Worm (Caenorhabditis elegans) whole organism, young adult: ENCODE data around the gene K11E4.6.

Source experiments
- B0019.2 ChIP-seq: fragments of 200-800 bp; sonication (Bioruptor generic); conservative IDR thresholded peaks from 2 replicates; pipeline ENCODE4 v1.3.6; 2022; ENCODE audit warnings: missing genetic modification reagents, missing genetic modification characterization, missing compliant biosample characterization
- F55B11.4 ChIP-seq: sonication (generic microtip); optimal IDR thresholded peaks from 2 replicates; lab custom pipeline; 2016; ENCODE audit warnings: missing compliant biosample characterization, missing genetic modification characterization, borderline replicate concordance; ENCODE audit not compliant: insufficient read depth
- Y95B8A.8 ChIP-seq: fragments of 200-800 bp; sonication (Bioruptor generic); IDR thresholded peaks from 2 replicates; pipeline ENCODE4 v1.3.6; 2022; ENCODE audit warnings: missing genetic modification reagents, missing genetic modification characterization, missing compliant biosample characterization
- cebp-1 ChIP-seq, 2 experiments: fragments of 200-800 bp in 1 of 2; sonication (Bioruptor generic) in 1 of 2; sonication (generic microtip) in 1 of 2; IDR thresholded peaks in 1 of 2; optimal IDR thresholded peaks in 1 of 2; 2 replicates each; pipeline versions ENCODE4 v1.3.6 to Lab custom; 2017 to 2022; ENCODE audit warnings: missing compliant biosample characterization in 2 of 2, missing genetic modification characterization in 2 of 2, mild to moderate bottlenecking in 1 of 2, missing genetic modification reagents in 1 of 2, moderate library complexity in 1 of 2
- nhr-120 ChIP-seq: fragments of 200-800 bp; sonication (Bioruptor generic); IDR thresholded peaks from 2 replicates; pipeline ENCODE4 v1.3.6; 2022; ENCODE audit warnings: missing genetic modification characterization, missing compliant biosample characterization
- rec-8 ChIP-seq, 2 experiments: sonication (generic microtip); optimal IDR thresholded peaks; 2 replicates each; lab custom pipeline; 2016; ENCODE audit warnings: mild to moderate bottlenecking in 2 of 2, missing genetic modification characterization in 2 of 2, missing genetic modification reagents in 2 of 2, missing genotype in 2 of 2, missing biosample characterization in 1 of 2, missing compliant biosample characterization in 1 of 2, moderate library complexity in 1 of 2
- snpc-3.4 ChIP-seq: sonication (generic microtip); optimal IDR thresholded peaks from 2 replicates; lab custom pipeline; 2017; ENCODE audit warnings: missing genetic modification characterization, mild to moderate bottlenecking, missing compliant biosample characterization, antibody characterized with exemption, moderate library complexity, missing genotype, missing genetic modification reagents
- unc-62 ChIP-seq: fragments of 150-350 bp; optimal IDR thresholded peaks from 2 replicates; lab custom pipeline; 2014; ENCODE audit warnings: missing biosample characterization, missing genetic modification reagents, missing genetic modification characterization
- xnd-1 ChIP-seq: sonication (generic microtip); optimal IDR thresholded peaks from 2 replicates; lab custom pipeline; 2016; ENCODE audit warnings: missing genotype, missing genetic modification reagents, missing genetic modification characterization, missing compliant biosample characterization

DNA sequence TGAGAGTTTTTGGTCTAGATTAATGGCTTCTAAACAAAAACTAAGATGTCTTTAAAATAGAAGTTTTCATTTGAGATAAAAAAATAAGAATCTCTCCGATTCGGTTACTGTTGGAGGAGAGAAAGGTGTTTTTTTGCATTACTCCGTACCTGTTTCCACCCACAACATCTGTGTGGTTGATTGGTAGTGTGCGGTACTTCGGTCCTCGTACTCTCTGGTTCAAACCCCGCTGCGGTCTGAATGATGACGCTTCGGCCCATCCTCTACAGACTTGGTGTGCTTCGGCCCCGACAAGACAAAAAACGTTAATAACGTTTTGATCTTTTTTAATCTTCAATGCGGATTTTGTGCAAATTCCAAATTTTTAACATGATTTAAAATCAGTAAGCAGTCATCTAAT lies 26.9 kb upstream of the K11E4.6 start:
- no peak for TF ChIP-seq xnd-1
- no peak for TF ChIP-seq F55B11.4 (tag; lab: Kevin White, UChicago)
- TF ChIP-seq cebp-1 (GFP tag; IDR thresholded peaks at IDR 0.05; lab: Robert Waterston, UW), result no peak
- TF ChIP-seq cebp-1 (tag; optimal IDR thresholded peaks at IDR 0.05; lab: Kevin White, UChicago), result no peak
- no peak for TF ChIP-seq B0019.2
- TF ChIP-seq Y95B8A.8, result no peak
- TF ChIP-seq snpc-3.4 (tag; lab: Kevin White, UChicago), result no peak
- no peak for TF ChIP-seq unc-62
- TF ChIP-seq rec-8 (tag; optimal IDR thresholded peaks at IDR 0.05; lab: Kevin White, UChicago), result no peak
- no peak for TF ChIP-seq nhr-120 (GFP tag; lab: Robert Waterston, UW)
